Worm (Caenorhabditis elegans) whole organism, L3 larva: ENCODE measurements around the gene C08G5.6.

ENCODE experiments used
- R02D3.7 ChIP-seq: fragments of 150-350 bp; optimal IDR thresholded peaks from 2 replicates; lab custom pipeline; 2014; ENCODE audit warnings: missing biosample characterization, missing genetic modification characterization
- ZK546.5 ChIP-seq: sonication (generic microtip); optimal IDR thresholded peaks from 2 replicates; lab custom pipeline; 2017; ENCODE audit warnings: missing biosample characterization, missing genetic modification characterization
- aly-2 ChIP-seq: fragments of 150-350 bp; optimal IDR thresholded peaks from 2 replicates; lab custom pipeline; 2014; ENCODE audit warnings: missing biosample characterization, missing genetic modification characterization
- ama-1 ChIP-seq: fragments of 150-350 bp; optimal IDR thresholded peaks from 2 replicates; lab custom pipeline; 2018
- ceh-16 ChIP-seq: sonication (generic microtip); optimal IDR thresholded peaks from 2 replicates; lab custom pipeline; 2017; ENCODE audit warnings: missing biosample characterization, missing genetic modification characterization
- ceh-28 ChIP-seq: fragments of 150-350 bp; optimal IDR thresholded peaks from 2 replicates; lab custom pipeline; 2014; ENCODE audit warnings: missing biosample characterization, missing genetic modification reagents, missing genetic modification characterization
- daf-12 ChIP-seq: fragments of 150-350 bp; optimal IDR thresholded peaks from 2 replicates; lab custom pipeline; 2014; ENCODE audit warnings: missing biosample characterization, missing genetic modification reagents, missing genetic modification characterization
- egl-27 ChIP-seq: sonication (generic microtip); optimal IDR thresholded peaks from 4 replicates; lab custom pipeline; 2017; ENCODE audit warnings: missing biosample characterization, missing genetic modification reagents, missing genetic modification characterization
- egl-5 ChIP-seq: fragments of 150-350 bp; optimal IDR thresholded peaks from 2 replicates; lab custom pipeline; 2017; ENCODE audit warnings: missing biosample characterization, missing genetic modification reagents, missing genetic modification characterization, inconsistent platforms
- elt-2 ChIP-seq: sonication (generic microtip); optimal IDR thresholded peaks from 2 replicates; lab custom pipeline; 2016; ENCODE audit warnings: missing genetic modification reagents, mild to moderate bottlenecking, missing genetic modification characterization, missing compliant biosample characterization
- elt-3 ChIP-seq, 3 experiments: fragments of 150-350 bp in 1 of 3; sonication (generic microtip) in 2 of 3; optimal IDR thresholded peaks; 2 replicates in 2 of 3; 4 replicates in 1 of 3; lab custom pipeline; 2014 to 2017; ENCODE audit warnings: missing biosample characterization in 3 of 3, missing genetic modification characterization in 3 of 3
- fkh-10 ChIP-seq: sonication (generic microtip); optimal IDR thresholded peaks from 2 replicates; lab custom pipeline; 2017; ENCODE audit warnings: missing biosample characterization, missing genetic modification reagents, missing genetic modification characterization
- fkh-2 ChIP-seq: fragments of 150-350 bp; optimal IDR thresholded peaks from 2 replicates; lab custom pipeline; 2014; ENCODE audit warnings: missing biosample characterization, missing genetic modification reagents, missing genetic modification characterization
- hmg-11 ChIP-seq: sonication (generic microtip); optimal IDR thresholded peaks from 2 replicates; lab custom pipeline; 2016; ENCODE audit warnings: missing genetic modification characterization, missing compliant biosample characterization
- jun-1 ChIP-seq: fragments of 150-350 bp; optimal IDR thresholded peaks from 2 replicates; lab custom pipeline; 2014; ENCODE audit warnings: missing biosample characterization, missing genetic modification reagents, missing genetic modification characterization
- lin-15B ChIP-seq: fragments of 150-350 bp; optimal IDR thresholded peaks from 2 replicates; lab custom pipeline; 2014; ENCODE audit warnings: missing biosample characterization, missing genetic modification characterization
- lin-39 ChIP-seq: fragments of 150-350 bp; optimal IDR thresholded peaks from 2 replicates; lab custom pipeline; 2018; ENCODE audit warnings: missing biosample characterization, missing genetic modification reagents, missing genetic modification characterization
- mdl-1 ChIP-seq: fragments of 150-350 bp; optimal IDR thresholded peaks from 2 replicates; lab custom pipeline; 2014; ENCODE audit warnings: missing biosample characterization, missing genetic modification characterization
- nfya-1 ChIP-seq: sonication (generic microtip); optimal IDR thresholded peaks from 2 replicates; lab custom pipeline; 2017; ENCODE audit warnings: missing genetic modification characterization, mild to moderate bottlenecking, missing compliant biosample characterization, antibody characterized with exemption, moderate library complexity; ENCODE audit not compliant: insufficient read depth
- nhr-11 ChIP-seq: fragments of 150-350 bp; optimal IDR thresholded peaks from 2 replicates; lab custom pipeline; 2014; ENCODE audit warnings: missing biosample characterization, missing genetic modification characterization
- nhr-12 ChIP-seq: fragments of 150-350 bp; optimal IDR thresholded peaks from 2 replicates; lab custom pipeline; 2014; ENCODE audit warnings: missing biosample characterization, missing genetic modification characterization
- nhr-23 ChIP-seq: fragments of 150-350 bp; optimal IDR thresholded peaks from 2 replicates; lab custom pipeline; 2014; ENCODE audit warnings: missing biosample characterization, missing genetic modification reagents, missing genetic modification characterization
- nhr-237 ChIP-seq: fragments of 150-350 bp; optimal IDR thresholded peaks from 2 replicates; lab custom pipeline; 2014; ENCODE audit warnings: missing biosample characterization, missing genetic modification characterization
- nhr-25 ChIP-seq: sonication (generic microtip); optimal IDR thresholded peaks from 2 replicates; lab custom pipeline; 2017; ENCODE audit warnings: missing biosample characterization, missing genetic modification characterization
- nhr-28 ChIP-seq: fragments of 150-350 bp; optimal IDR thresholded peaks from 2 replicates; lab custom pipeline; 2014; ENCODE audit warnings: missing biosample characterization, missing genetic modification characterization
- nhr-43 ChIP-seq: sonication (generic microtip); optimal IDR thresholded peaks from 2 replicates; lab custom pipeline; 2016; ENCODE audit warnings: mild to moderate bottlenecking, missing genetic modification characterization, missing compliant biosample characterization; ENCODE audit not compliant: poor library complexity, severe bottlenecking
- nhr-67 ChIP-seq: fragments of 150-350 bp; optimal IDR thresholded peaks from 2 replicates; lab custom pipeline; 2014; ENCODE audit warnings: missing biosample characterization, missing genetic modification characterization
- pha-4 ChIP-seq: fragments of 150-350 bp; optimal IDR thresholded peaks from 2 replicates; lab custom pipeline; 2014; ENCODE audit warnings: missing biosample characterization, missing genetic modification reagents, missing genetic modification characterization
- pqm-1 ChIP-seq: fragments of 150-350 bp; optimal IDR thresholded peaks from 2 replicates; lab custom pipeline; 2017; ENCODE audit warnings: missing biosample characterization, missing genetic modification characterization, inconsistent platforms
- snpc-4 ChIP-seq: fragments of 150-350 bp; optimal IDR thresholded peaks from 2 replicates; lab custom pipeline; 2014; ENCODE audit warnings: missing biosample characterization, missing genetic modification characterization
- unc-62 ChIP-seq: fragments of 150-350 bp; sonication (generic microtip); optimal IDR thresholded peaks from 4 replicates; lab custom pipeline; 2014; ENCODE audit warnings: missing biosample characterization, missing genetic modification reagents, missing genetic modification characterization
- zag-1 ChIP-seq: fragments of 150-350 bp; optimal IDR thresholded peaks from 2 replicates; lab custom pipeline; 2014; ENCODE audit warnings: missing biosample characterization, missing genetic modification characterization
- ztf-11 ChIP-seq: fragments of 150-350 bp; optimal IDR thresholded peaks from 2 replicates; lab custom pipeline; 2014; ENCODE audit warnings: missing biosample characterization, missing genetic modification characterization
- ztf-4 ChIP-seq: fragments of 150-350 bp; optimal IDR thresholded peaks from 2 replicates; lab custom pipeline; 2014; ENCODE audit warnings: missing biosample characterization, missing genetic modification characterization

C08G5.6 gene

ce11 chrII:756161-756560 is 14.2 kb upstream of the C08G5.6 start:
- no peak for TF ChIP-seq pha-4 (tag; lab: Kevin White, UChicago)
- no peak for TF ChIP-seq ztf-4 (tag; lab: Kevin White, UChicago)
- no peak for TF ChIP-seq lin-15B (tag; lab: Kevin White, UChicago)
- no peak for TF ChIP-seq ZK546.5 (tag; lab: Kevin White, UChicago)
- peak; percentile 85 for TF ChIP-seq ceh-28 (tag; lab: Kevin White, UChicago)

- TF ChIP-seq pqm-1 (tag; lab: Kevin White, UChicago) (no peak), ceh-28 (tag; lab: Kevin White, UChicago) (no peak), hmg-11 (tag; lab: Kevin White, UChicago) (no peak), fkh-2 (tag; lab: Kevin White, UChicago) (no peak), nhr-12 (no peak)
These were observed 13.1 kb upstream of the C08G5.6 start for ce11 chrII:757224-757623.

ce11 chrII:759788-760187 is 10.6 kb upstream of the C08G5.6 start:
- TF ChIP-seq jun-1 (no peak), ama-1 (lab: Kevin White, UChicago) (no peak), snpc-4 (peak; percentile 1), fkh-10 (peak; percentile 77), lin-39 (tag; lab: Kevin White, UChicago) (peak; percentile 82), egl-27 (tag; lab: Kevin White, UChicago) (no peak), pqm-1 (tag; lab: Kevin White, UChicago) (no peak), unc-62 (no peak), pha-4 (tag; lab: Kevin White, UChicago) (no peak), elt-3 (tag; optimal IDR thresholded peaks at IDR 0.05; lab: Kevin White, UChicago) (no peak), aly-2 (no peak), egl-5 (tag; lab: Kevin White, UChicago) (peak; percentile 21), zag-1 (tag; lab: Kevin White, UChicago) (no peak), nfya-1 (peak; percentile 74), nhr-43 (no peak), fkh-2 (tag; lab: Kevin White, UChicago) (no peak), lin-15B (tag; lab: Kevin White, UChicago) (peak; percentile 26), hmg-11 (tag; lab: Kevin White, UChicago) (peak; percentile 17), nhr-28 (tag; lab: Kevin White, UChicago) (no peak), nhr-23 (no peak)

- TF ChIP-seq nhr-11, result no peak
- TF ChIP-seq elt-2, result peak; percentile 49
- TF ChIP-seq snpc-4, result no peak
- no peak for TF ChIP-seq aly-2
- TF ChIP-seq R02D3.7 (tag; lab: Kevin White, UChicago), result no peak
- TF ChIP-seq, all 47 proteins: peak for 1
These were observed 10.1 kb upstream of the C08G5.6 start for ce11 chrII:760276-760675.

ce11 chrII:762942-763341 is 7.4 kb upstream of the C08G5.6 start:
- peak; percentile 42 for TF ChIP-seq pha-4 (tag; lab: Kevin White, UChicago)
- no peak for TF ChIP-seq mdl-1 (tag; lab: Kevin White, UChicago)
- peak; percentile 61 for TF ChIP-seq elt-2
- TF ChIP-seq, all 47 proteins: peak for 2

ce11 chrII:764385-764784 is 6.0 kb upstream of the C08G5.6 start:
- TF ChIP-seq lin-15B (tag; lab: Kevin White, UChicago), result no peak
- no peak for TF ChIP-seq nhr-67 (tag; lab: Kevin White, UChicago)
- no peak for TF ChIP-seq ZK546.5 (tag; lab: Kevin White, UChicago)
- peak; percentile 62 for TF ChIP-seq elt-2
- TF ChIP-seq, all 47 proteins: peak for 1

- TF ChIP-seq hmg-11 (tag; lab: Kevin White, UChicago) (no peak), ztf-11 (tag; lab: Kevin White, UChicago) (no peak), ama-1 (lab: Kevin White, UChicago) (no peak), nhr-237 (tag; lab: Kevin White, UChicago) (no peak), ZK546.5 (tag; lab: Kevin White, UChicago) (no peak), fkh-10 (no peak), snpc-4 (no peak), ztf-4 (tag; lab: Kevin White, UChicago) (no peak), unc-62 (no peak), nhr-25 (tag; lab: Kevin White, UChicago) (no peak), lin-39 (tag; lab: Kevin White, UChicago) (no peak), pqm-1 (tag; lab: Kevin White, UChicago) (no peak), nhr-11 (no peak), nhr-67 (tag; lab: Kevin White, UChicago) (no peak), ceh-16 (no peak), daf-12 (no peak), nhr-23 (no peak)
These were observed 5.1 kb upstream of the C08G5.6 start, which contains the start of gene C08G5.7 for ce11 chrII:765219-765618. TSS of gene C08G5.7 (minus strand) at chrII:765319.
